Worm (Caenorhabditis elegans) whole organism, young adult: ENCODE results near the gene F55C10.4.

ENCODE experiments used
- B0261.1 ChIP-seq: sonication (generic microtip); optimal IDR thresholded peaks from 2 replicates; lab custom pipeline; 2016; ENCODE audit warnings: mild to moderate bottlenecking, missing genetic modification characterization, moderate library complexity, missing compliant biosample characterization
- B0336.3 ChIP-seq: fragments of 200-800 bp; sonication (Bioruptor generic); IDR thresholded peaks from 2 replicates; pipeline ENCODE4 v1.3.6; 2022; ENCODE audit warnings: missing genetic modification characterization, missing compliant biosample characterization
- F22D6.2 ChIP-seq: sonication (generic microtip); optimal IDR thresholded peaks from 2 replicates; lab custom pipeline; 2016; ENCODE audit warnings: mild to moderate bottlenecking, missing genetic modification characterization, missing compliant biosample characterization
- F49E8.2 ChIP-seq: sonication (generic microtip); optimal IDR thresholded peaks from 3 replicates; lab custom pipeline; 2017; ENCODE audit warnings: missing genetic modification characterization, mild to moderate bottlenecking, missing compliant biosample characterization, antibody characterized with exemption, moderate library complexity; ENCODE audit not compliant: insufficient read depth
- F55B11.4 ChIP-seq: sonication (generic microtip); optimal IDR thresholded peaks from 2 replicates; lab custom pipeline; 2016; ENCODE audit warnings: missing compliant biosample characterization, missing genetic modification characterization, borderline replicate concordance; ENCODE audit not compliant: insufficient read depth
- F57C9.4 ChIP-seq: sonication (generic microtip); optimal IDR thresholded peaks from 2 replicates; lab custom pipeline; 2017; ENCODE audit warnings: mild to moderate bottlenecking, missing genetic modification characterization, missing compliant biosample characterization
- K12H6.12 ChIP-seq: fragments of 200-800 bp; sonication (Bioruptor generic); optimal IDR thresholded peaks from 2 replicates; lab custom pipeline; 2018; ENCODE audit warnings: mild to moderate bottlenecking, missing genetic modification characterization, missing compliant biosample characterization
- Y53F4B.3 ChIP-seq: fragments of 200-800 bp; sonication (Bioruptor generic); IDR thresholded peaks from 2 replicates; pipeline ENCODE4 v1.3.6; 2022; ENCODE audit warnings: missing genetic modification reagents, missing genetic modification characterization, missing compliant biosample characterization
- Y56A3A.18 ChIP-seq: fragments of 200-800 bp; sonication (Bioruptor generic); IDR thresholded peaks from 2 replicates; pipeline ENCODE4 v1.3.6; 2022; ENCODE audit warnings: missing genetic modification reagents, missing genetic modification characterization, missing compliant biosample characterization
- ama-1 ChIP-seq, 3 experiments: fragments of 150-350 bp in 1 of 3; sonication (generic microtip) in 2 of 3; optimal IDR thresholded peaks; 2 replicates each; lab custom pipeline; 2014 to 2018; ENCODE audit warnings: missing biosample characterization in 2 of 3, missing genetic modification characterization in 2 of 3, missing genetic modification reagents in 2 of 3
- aptf-3 ChIP-seq: fragments of 200-800 bp; sonication (Bioruptor generic); IDR thresholded peaks from 2 replicates; pipeline ENCODE4 v1.3.6; 2022; ENCODE audit warnings: missing genetic modification characterization, missing compliant biosample characterization
- atf-7 ChIP-seq: sonication (generic microtip); optimal IDR thresholded peaks from 2 replicates; lab custom pipeline; 2017; ENCODE audit warnings: mild to moderate bottlenecking, missing genetic modification characterization, missing compliant biosample characterization
- attf-3 ChIP-seq: fragments of 200-800 bp; sonication (Bioruptor generic); conservative IDR thresholded peaks from 2 replicates; pipeline ENCODE4 v1.3.6; 2022; ENCODE audit warnings: missing genetic modification reagents, missing genetic modification characterization, missing compliant biosample characterization
- ccch-3 ChIP-seq: fragments of 200-800 bp; sonication (Bioruptor generic); optimal IDR thresholded peaks from 2 replicates; lab custom pipeline; 2018; ENCODE audit warnings: mild to moderate bottlenecking, missing genetic modification characterization, missing compliant biosample characterization
- ceh-40 ChIP-seq: fragments of 200-800 bp; sonication (Bioruptor generic); IDR thresholded peaks from 2 replicates; pipeline ENCODE4 v1.3.6; 2022; ENCODE audit warnings: missing genetic modification characterization, missing compliant biosample characterization
- ceh-79 ChIP-seq: sonication (generic microtip); optimal IDR thresholded peaks from 2 replicates; lab custom pipeline; 2017; ENCODE audit warnings: mild to moderate bottlenecking, missing genetic modification characterization, missing compliant biosample characterization
- die-1 ChIP-seq: sonication (generic microtip); optimal IDR thresholded peaks from 2 replicates; lab custom pipeline; 2016; ENCODE audit warnings: missing genotype, mild to moderate bottlenecking, missing genetic modification characterization, missing compliant biosample characterization
- dox-1 ChIP-seq: fragments of 200-800 bp; sonication (Bioruptor generic); IDR thresholded peaks from 2 replicates; pipeline ENCODE4 v1.3.6; 2022; ENCODE audit warnings: missing genetic modification reagents, missing genetic modification characterization, missing compliant biosample characterization
- ekl-4 ChIP-seq: fragments of 200-800 bp; sonication (Bioruptor generic); IDR thresholded peaks from 2 replicates; pipeline ENCODE4 v1.3.6; 2022; ENCODE audit warnings: missing genetic modification reagents, missing genetic modification characterization, missing compliant biosample characterization
- ets-4 ChIP-seq: fragments of 200-800 bp; sonication (Bioruptor generic); optimal IDR thresholded peaks from 2 replicates; lab custom pipeline; 2018; ENCODE audit warnings: mild to moderate bottlenecking, missing genetic modification characterization, missing compliant biosample characterization
- fkh-3 ChIP-seq: sonication (generic microtip); optimal IDR thresholded peaks from 2 replicates; lab custom pipeline; 2016; ENCODE audit warnings: mild to moderate bottlenecking, missing genetic modification characterization, missing compliant biosample characterization
- gei-17 ChIP-seq: fragments of 200-800 bp; sonication (Bioruptor generic); optimal IDR thresholded peaks from 2 replicates; lab custom pipeline; 2018; ENCODE audit warnings: mild to moderate bottlenecking, missing genetic modification characterization, missing compliant biosample characterization
- hlh-12 ChIP-seq: sonication (generic microtip); optimal IDR thresholded peaks from 2 replicates; lab custom pipeline; 2016; ENCODE audit warnings: missing genetic modification characterization, missing compliant biosample characterization
- hmg-1.2 ChIP-seq: fragments of 200-800 bp; sonication (Bioruptor generic); IDR thresholded peaks from 2 replicates; pipeline ENCODE4 v1.3.6; 2022; ENCODE audit warnings: missing genetic modification reagents, missing genetic modification characterization, missing compliant biosample characterization
- let-526 ChIP-seq: fragments of 200-800 bp; sonication (Bioruptor generic); IDR thresholded peaks from 2 replicates; pipeline ENCODE4 v1.3.6; 2022; ENCODE audit warnings: missing genetic modification reagents, missing genetic modification characterization, missing compliant biosample characterization
- lin-26 ChIP-seq: fragments of 200-800 bp; sonication (Bioruptor generic); IDR thresholded peaks from 2 replicates; pipeline ENCODE4 v1.3.6; 2022; ENCODE audit warnings: missing genetic modification reagents, missing genetic modification characterization, missing compliant biosample characterization
- lin-54 ChIP-seq: fragments of 200-800 bp; sonication (Bioruptor generic); optimal IDR thresholded peaks from 2 replicates; lab custom pipeline; 2018; ENCODE audit warnings: mild to moderate bottlenecking, missing genetic modification characterization, missing compliant biosample characterization
- lsy-27 ChIP-seq: sonication (generic microtip); optimal IDR thresholded peaks from 2 replicates; lab custom pipeline; 2017; ENCODE audit warnings: missing genetic modification characterization, mild to moderate bottlenecking, missing compliant biosample characterization, antibody characterized with exemption, missing genotype, borderline replicate concordance; ENCODE audit not compliant: insufficient read depth
- madf-10 ChIP-seq: sonication (generic microtip); optimal IDR thresholded peaks from 2 replicates; lab custom pipeline; 2016; ENCODE audit warnings: mild to moderate bottlenecking, missing genetic modification characterization, missing compliant biosample characterization
- mcd-1 ChIP-seq: fragments of 200-800 bp; sonication (Bioruptor generic); IDR thresholded peaks from 2 replicates; pipeline ENCODE4 v1.3.6; 2022; ENCODE audit warnings: missing genetic modification reagents, missing genetic modification characterization, missing compliant biosample characterization
- mes-4 ChIP-seq: sonication (generic microtip); optimal IDR thresholded peaks from 2 replicates; lab custom pipeline; 2016; ENCODE audit warnings: missing genotype, missing genetic modification characterization, missing compliant biosample characterization
- nhr-120 ChIP-seq: fragments of 200-800 bp; sonication (Bioruptor generic); IDR thresholded peaks from 2 replicates; pipeline ENCODE4 v1.3.6; 2022; ENCODE audit warnings: missing genetic modification characterization, missing compliant biosample characterization
- nhr-179 ChIP-seq: sonication (generic microtip); optimal IDR thresholded peaks from 2 replicates; lab custom pipeline; 2016; ENCODE audit warnings: mild to moderate bottlenecking, missing genetic modification characterization, missing compliant biosample characterization
- nhr-27 ChIP-seq: fragments of 200-800 bp; sonication (Bioruptor generic); optimal IDR thresholded peaks from 2 replicates; lab custom pipeline; 2018; ENCODE audit warnings: mild to moderate bottlenecking, missing genetic modification characterization, moderate library complexity, missing compliant biosample characterization
- repo-1 ChIP-seq: sonication (generic microtip); optimal IDR thresholded peaks from 2 replicates; lab custom pipeline; 2017; ENCODE audit warnings: mild to moderate bottlenecking, missing genetic modification characterization, missing compliant biosample characterization
- rpc-1 ChIP-seq, 2 experiments: fragments of 150-350 bp in 1 of 2; sonication (generic microtip) in 1 of 2; optimal IDR thresholded peaks; 2 replicates each; lab custom pipeline; 2014 to 2018; ENCODE audit warnings: missing biosample characterization in 1 of 2, missing genetic modification characterization in 1 of 2, missing genetic modification reagents in 1 of 2, missing genotype in 1 of 2
- sea-2 ChIP-seq: fragments of 200-800 bp; sonication (Bioruptor generic); IDR thresholded peaks from 2 replicates; pipeline ENCODE4 v1.3.6; 2022; ENCODE audit warnings: missing genetic modification characterization, missing compliant biosample characterization
- unc-130 ChIP-seq: sonication (generic microtip); optimal IDR thresholded peaks from 2 replicates; lab custom pipeline; 2016; ENCODE audit warnings: missing genetic modification reagents, missing genetic modification characterization, missing compliant biosample characterization
- ztf-28 ChIP-seq: fragments of 200-800 bp; sonication (Bioruptor generic); IDR thresholded peaks from 2 replicates; pipeline ENCODE4 v1.3.6; 2022; ENCODE audit warnings: missing genetic modification reagents, missing genetic modification characterization, missing compliant biosample characterization

The F55C10.4 gene

ce11 chrV:11412125-11412524, 25.6 kb downstream of the F55C10.4 start (continued):
- TF ChIP-seq K12H6.12 (tag; lab: Kevin White, UChicago) (peak; percentile 15), die-1 (tag; lab: Kevin White, UChicago) (peak; percentile 58), sea-2 (GFP tag; lab: Robert Waterston, UW) (no peak), nhr-120 (GFP tag; lab: Robert Waterston, UW) (no peak), F49E8.2 (tag; lab: Kevin White, UChicago) (no peak), Y56A3A.18 (GFP tag; lab: Robert Waterston, UW) (peak; percentile 64), lin-26 (GFP tag; lab: Robert Waterston, UW) (peak; percentile 80), let-526 (no peak), F57C9.4 (tag; lab: Kevin White, UChicago) (no peak), ccch-3 (GFP tag; lab: Kevin White, UChicago) (no peak), ekl-4 (GFP tag; lab: Robert Waterston, UW) (no peak), hmg-1.2 (no peak; the same call in 1 of the 2 replicates), B0261.1 (peak; percentile 81), mcd-1 (no peak; the same call in 1 of the 2 replicates), nhr-27 (no peak), ets-4 (no peak), unc-130 (GFP tag; lab: Kevin White, UChicago) (peak; percentile 5), dox-1 (peak; percentile 90), rpc-1 (optimal IDR thresholded peaks at IDR 0.05; lab: Kevin White, UChicago) (peak; percentile 64), rpc-1 (tag; optimal IDR thresholded peaks at IDR 0.05; lab: Kevin White, UChicago) (peak; percentile 83), ama-1 (optimal IDR thresholded peaks at IDR 0.05; lab: Kevin White, UChicago) (no peak), ama-1 (GFP tag; optimal IDR thresholded peaks at IDR 0.05; lab: Kevin White, UChicago) (no peak), attf-3 (GFP tag; lab: Robert Waterston, UW) (no peak), hlh-12 (tag; lab: Kevin White, UChicago) (no peak), ceh-79 (tag; lab: Kevin White, UChicago) (no peak), F55B11.4 (no peak), Y53F4B.3 (GFP tag; lab: Robert Waterston, UW) (no peak), gei-17 (no peak), repo-1 (peak; percentile 65), nhr-179 (tag; lab: Kevin White, UChicago) (no peak), F22D6.2 (no peak)

DNA sequence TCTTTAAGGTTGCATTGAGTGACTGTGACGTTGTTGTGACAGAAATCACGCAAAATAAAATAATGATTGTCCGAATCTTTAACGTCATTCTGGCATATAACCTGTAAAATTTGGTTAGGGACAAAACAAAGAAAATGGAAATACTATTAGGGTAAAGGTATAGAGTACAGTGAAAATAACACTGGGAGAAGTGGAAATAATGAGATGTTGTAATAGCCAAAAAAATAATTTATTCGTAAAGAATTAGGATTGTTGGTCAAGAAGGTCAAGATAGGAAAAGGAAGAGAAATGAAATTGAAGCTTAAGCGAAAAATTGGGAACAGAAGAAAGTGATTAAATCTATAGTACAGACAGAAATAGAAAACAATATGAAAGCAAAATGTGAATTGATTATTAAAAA, 28.5 kb downstream of the F55C10.4 start, which contains the start of gene deg-3:
Gene deg-3, minus strand, starts transcription at position 101 of the 400 bp plus-strand sequence.
- TF ChIP-seq mes-4 (no peak), sea-2 (GFP tag; lab: Robert Waterston, UW) (no peak), ceh-40 (no peak), lin-54 (GFP tag; lab: Kevin White, UChicago) (no peak), aptf-3 (GFP tag; lab: Robert Waterston, UW) (no peak), B0336.3 (no peak), madf-10 (tag; lab: Kevin White, UChicago) (no peak), ztf-28 (GFP tag; lab: Robert Waterston, UW) (no peak), lsy-27 (no peak), fkh-3 (tag; lab: Kevin White, UChicago) (no peak), atf-7 (tag; lab: Kevin White, UChicago) (no peak)
